Fruit fly (Drosophila melanogaster): ENCODE data around the gene CG14324.

Gene CG14324

DNA sequence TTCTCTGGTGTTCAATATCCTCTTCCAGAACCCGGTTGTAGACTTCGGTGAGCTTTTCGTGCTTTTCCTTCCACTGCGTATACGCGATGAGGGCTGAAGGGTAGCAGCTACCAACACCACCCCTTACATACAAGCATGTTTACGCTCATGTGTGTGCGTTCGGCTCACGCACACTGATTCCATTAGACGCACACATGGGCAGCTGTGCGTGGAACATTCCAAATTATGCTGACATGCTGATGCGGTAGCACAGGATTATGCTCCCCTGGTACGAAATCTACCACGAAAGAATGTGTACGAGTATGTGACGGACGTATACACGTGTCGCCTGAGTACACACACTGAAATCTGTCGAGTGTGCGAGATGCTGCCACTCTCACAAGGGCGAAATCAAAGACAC lies 14.9 kb downstream of the CG14324 start (continued):
- peak; percentile 21 for TF ChIP-seq HmgZ (tag; optimal IDR thresholded peaks at IDR 0.05)
- peak; percentile 60; the same call in 1 of the 2 replicates for TF ChIP-seq seq (GFP tag; IDR thresholded peaks at IDR 0.05)
- TF ChIP-seq yki (optimal IDR thresholded peaks at IDR 0.05): no peak
- TF ChIP-seq CG6854 (GFP tag; optimal IDR thresholded peaks at IDR 0.05): no peak
- no peak for TF ChIP-seq cwo (GFP tag; optimal IDR thresholded peaks at IDR 0.05)
- no peak for TF ChIP-seq tll (GFP tag; optimal IDR thresholded peaks at IDR 0.05)
- TF ChIP-seq CG2120 (GFP tag; optimal IDR thresholded peaks at IDR 0.05): no peak
- TF ChIP-seq trem (tag; optimal IDR thresholded peaks at IDR 0.05): no peak
- TF ChIP-seq MBD-R2 (GFP tag; IDR thresholded peaks at IDR 0.05): peak; percentile 27; the same call in 1 of the 2 replicates
- TF ChIP-seq CG12155 (GFP tag; optimal IDR thresholded peaks at IDR 0.05): no peak
- TF ChIP-seq YL-1 (GFP tag; optimal IDR thresholded peaks at IDR 0.05): no peak
- peak; percentile 11 for TF ChIP-seq CG15514 (GFP tag; optimal IDR thresholded peaks at IDR 0.05)
- TF ChIP-seq zen (tag; optimal IDR thresholded peaks at IDR 0.05): no peak
- TF ChIP-seq Opbp (GFP tag; IDR thresholded peaks at IDR 0.05; ENCODE audit: partially characterized antibody): peak; percentile 46; the same call in 1 of the 3 replicates
- TF ChIP-seq hkb (optimal IDR thresholded peaks at IDR 0.05): no peak
- no peak for TF ChIP-seq hkb (GFP tag; IDR thresholded peaks at IDR 0.05)
- TF ChIP-seq Adf1 (GFP tag; IDR thresholded peaks at IDR 0.05): peak; percentile 43; the same call in 1 of the 2 replicates
- TF ChIP-seq CG31224 (GFP tag; IDR thresholded peaks at IDR 0.05): peak; percentile 98
- no peak for TF ChIP-seq NK7.1 (GFP tag; optimal IDR thresholded peaks at IDR 0.05)
- TF ChIP-seq Doc3 (GFP tag; IDR thresholded peaks at IDR 0.05; ENCODE audit: partially characterized antibody): 0 out of 3 replicates have a peak, but pooled peaks have one; percentile 38
- peak; percentile 18 for TF ChIP-seq chn (GFP tag; optimal IDR thresholded peaks at IDR 0.05)
- TF ChIP-seq CG17328 (GFP tag; IDR thresholded peaks at IDR 0.05): no peak
- peak; percentile 43 for TF ChIP-seq CG13287 (GFP tag; IDR thresholded peaks at IDR 0.05; ENCODE audit: partially characterized antibody)
- TF ChIP-seq vvl (GFP tag; IDR thresholded peaks at IDR 0.05): peak; percentile 41
- no peak for TF ChIP-seq lilli (GFP tag; optimal IDR thresholded peaks at IDR 0.05)
- TF ChIP-seq Hr51 (GFP tag; optimal IDR thresholded peaks at IDR 0.05): no peak
- no peak for TF ChIP-seq Dref (GFP tag; IDR thresholded peaks at IDR 0.05)
- peak; percentile 32; the same call in 1 of the 2 replicates for TF ChIP-seq CG9932 (GFP tag; IDR thresholded peaks at IDR 0.05)
- no peak for TF ChIP-seq CG15073 (GFP tag; optimal IDR thresholded peaks at IDR 0.05)
- TF ChIP-seq chm (GFP tag; IDR thresholded peaks at IDR 0.05): no peak
- TF ChIP-seq sd (tag; optimal IDR thresholded peaks at IDR 0.05): peak; percentile 89
- no peak for TF ChIP-seq CG2116 (GFP tag; optimal IDR thresholded peaks at IDR 0.05)
- peak; percentile 81 for TF ChIP-seq ttk (GFP tag; IDR thresholded peaks at IDR 0.05)
- peak; percentile 91 for TF ChIP-seq CG8478 (optimal IDR thresholded peaks at IDR 0.05)
- TF ChIP-seq ranshi (GFP tag; IDR thresholded peaks at IDR 0.05): no peak
- peak; percentile 94 for TF ChIP-seq twi (tag; optimal IDR thresholded peaks at IDR 0.05)
- TF ChIP-seq D (optimal IDR thresholded peaks at IDR 0.05): peak; percentile 59
- no peak for TF ChIP-seq D (GFP tag; optimal IDR thresholded peaks at IDR 0.05)
- TF ChIP-seq Six4 (GFP tag; optimal IDR thresholded peaks at IDR 0.05): no peak
- peak; percentile 100 for TF ChIP-seq pros (GFP tag; optimal IDR thresholded peaks at IDR 0.05)
- no peak for TF ChIP-seq PHDP (tag; optimal IDR thresholded peaks at IDR 0.05)
- TF ChIP-seq gem (tag; optimal IDR thresholded peaks at IDR 0.05): no peak
- TF ChIP-seq abd-A (tag; optimal IDR thresholded peaks at IDR 0.05): peak; percentile 93

DNA sequence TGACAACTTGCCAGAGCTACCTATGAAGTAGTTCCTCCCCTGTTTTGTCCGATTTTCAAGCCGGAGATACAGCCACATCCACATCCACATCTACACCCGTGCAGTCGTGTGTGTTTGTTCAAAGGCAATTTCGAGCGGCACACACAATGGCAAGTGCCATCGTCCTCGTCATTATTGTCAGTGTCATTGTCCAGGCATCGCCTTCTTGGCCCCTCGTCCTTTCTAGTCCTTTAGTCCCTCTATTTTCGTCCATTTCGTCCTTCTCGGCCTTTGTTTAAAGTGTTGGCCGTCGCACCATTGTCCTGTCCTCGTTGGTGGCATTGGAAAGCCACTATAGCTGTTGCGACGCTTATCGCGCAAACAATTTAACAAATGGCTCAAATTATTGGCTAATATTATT lies 15.6 kb downstream of the CG14324 start:
- TF ChIP-seq D (optimal IDR thresholded peaks at IDR 0.05): peak; percentile 95
- no peak for TF ChIP-seq D (GFP tag; optimal IDR thresholded peaks at IDR 0.05)
- no peak for TF ChIP-seq CG6854 (GFP tag; optimal IDR thresholded peaks at IDR 0.05)
- 0 out of 3 replicates have a peak, but pooled peaks have one; percentile 9 for TF ChIP-seq Opbp (GFP tag; IDR thresholded peaks at IDR 0.05; ENCODE audit: partially characterized antibody)
- no peak for TF ChIP-seq prd (optimal IDR thresholded peaks at IDR 0.05)
- 0 out of 3 replicates have a peak, but pooled peaks have one; percentile 9 for TF ChIP-seq prd (GFP tag; IDR thresholded peaks at IDR 0.05)
- peak; percentile 18 for TF ChIP-seq Ets65A (GFP tag)

Data from whole organism, embryonic.